Fruit fly (Drosophila melanogaster) whole organism, prepupa: ENCODE results near the gene CG14277.

Experiments
- Blimp-1 ChIP-seq: fragments of 200-800 bp; sonication (Bioruptor generic); optimal IDR thresholded peaks from 3 replicates; lab custom pipeline; 2017; ENCODE audit warnings: missing biosample characterization, missing genetic modification characterization, mild to moderate bottlenecking, moderate library complexity, missing genetic modification reagents
- CG10631 ChIP-seq: fragments of 200-800 bp; sonication (Bioruptor generic); optimal IDR thresholded peaks from 2 replicates; lab custom pipeline; 2016; ENCODE audit warnings: missing biosample characterization, missing genetic modification characterization
- CG11762 ChIP-seq: fragments of 200-800 bp; sonication (Bioruptor generic); optimal IDR thresholded peaks from 3 replicates; lab custom pipeline; 2016; ENCODE audit warnings: missing biosample characterization, missing genetic modification characterization; ENCODE audit not compliant: insufficient read depth
- CG11902 ChIP-seq: fragments of 200-800 bp; sonication (Bioruptor generic); optimal IDR thresholded peaks from 3 replicates; lab custom pipeline; 2016; ENCODE audit warnings: missing biosample characterization, missing genetic modification characterization
- CG15336 ChIP-seq: fragments of 200-800 bp; sonication (Bioruptor generic); IDR thresholded peaks from 2 replicates; pipeline ENCODE4 v1.3.6; 2022; ENCODE audit warnings: missing biosample characterization, missing genetic modification characterization
- CG16779 ChIP-seq: fragments of 200-800 bp; sonication (Bioruptor generic); optimal IDR thresholded peaks from 3 replicates; lab custom pipeline; 2017; ENCODE audit warnings: missing biosample characterization, mild to moderate bottlenecking, missing genetic modification characterization
- CG3032 ChIP-seq: fragments of 200-800 bp; optimal IDR thresholded peaks from 2 replicates; lab custom pipeline; 2019; ENCODE audit warnings: missing biosample characterization, mild to moderate bottlenecking, missing genetic modification characterization, moderate library complexity
- CG3919 ChIP-seq: fragments of 200-800 bp; sonication (Bioruptor generic); optimal IDR thresholded peaks from 3 replicates; lab custom pipeline; 2016; ENCODE audit warnings: missing biosample characterization, missing genetic modification characterization
- CG4318 ChIP-seq: fragments of 200-800 bp; sonication (Bioruptor generic); optimal IDR thresholded peaks from 3 replicates; lab custom pipeline; 2017; ENCODE audit warnings: missing biosample characterization, mild to moderate bottlenecking, missing genetic modification characterization
- CG6792 ChIP-seq: fragments of 200-800 bp; sonication (Bioruptor generic); optimal IDR thresholded peaks from 3 replicates; lab custom pipeline; 2016; ENCODE audit warnings: missing biosample characterization, missing genetic modification characterization
- CG6808 ChIP-seq: fragments of 200-800 bp; sonication (Bioruptor generic); optimal IDR thresholded peaks from 3 replicates; lab custom pipeline; 2017; ENCODE audit warnings: missing biosample characterization, missing genetic modification characterization, mild to moderate bottlenecking, moderate library complexity, missing genetic modification reagents
- CG6854 ChIP-seq: fragments of 200-800 bp; sonication (Bioruptor generic); optimal IDR thresholded peaks from 2 replicates; lab custom pipeline; 2017; ENCODE audit warnings: missing biosample characterization, mild to moderate bottlenecking, missing genetic modification characterization
- CG7368 ChIP-seq: fragments of 200-800 bp; sonication (Bioruptor generic); optimal IDR thresholded peaks from 3 replicates; lab custom pipeline; 2016; ENCODE audit warnings: missing biosample characterization, missing genetic modification characterization
- CG8119 ChIP-seq: fragments of 200-800 bp; sonication (Bioruptor generic); IDR thresholded peaks from 3 replicates; pipeline ENCODE4 v1.3.6; 2022; ENCODE audit warnings: missing biosample characterization, missing genetic modification characterization
- CG8319 ChIP-seq: fragments of 200-800 bp; sonication (Bioruptor generic); optimal IDR thresholded peaks from 3 replicates; lab custom pipeline; 2016; ENCODE audit warnings: missing biosample characterization, missing genetic modification characterization
- CG8632 ChIP-seq: fragments of 200-800 bp; sonication (Bioruptor generic); optimal IDR thresholded peaks from 3 replicates; lab custom pipeline; 2016; ENCODE audit warnings: missing biosample characterization, missing genetic modification characterization
- Eip78C ChIP-seq: fragments of 200-800 bp; sonication (Bioruptor generic); peaks from one replicate; lab custom pipeline; 2016; ENCODE audit warnings: missing biosample characterization, missing genetic modification characterization
- Eip93F ChIP-seq: fragments of 200-800 bp; sonication (Bioruptor generic); optimal IDR thresholded peaks from 2 replicates; lab custom pipeline; 2016; ENCODE audit warnings: missing biosample characterization, mild to moderate bottlenecking, missing genetic modification characterization
- Gug ChIP-seq: fragments of 200-800 bp; sonication (Bioruptor generic); IDR thresholded peaks from 2 replicates; pipeline ENCODE4 v1.3.6; 2022; ENCODE audit warnings: missing biosample characterization, missing genetic modification characterization
- Met ChIP-seq: fragments of 200-800 bp; sonication (Bioruptor generic); optimal IDR thresholded peaks from 3 replicates; lab custom pipeline; 2016; ENCODE audit warnings: missing biosample characterization, missing genetic modification characterization
- OdsH ChIP-seq: fragments of 200-800 bp; sonication (Bioruptor generic); optimal IDR thresholded peaks from 3 replicates; lab custom pipeline; 2016; ENCODE audit warnings: missing biosample characterization, missing genetic modification characterization
- Smox ChIP-seq: fragments of 200-800 bp; sonication (Bioruptor generic); optimal IDR thresholded peaks from 3 replicates; lab custom pipeline; 2016; ENCODE audit warnings: missing biosample characterization, missing genetic modification characterization
- Sox102F ChIP-seq: fragments of 200-800 bp; sonication (Bioruptor generic); optimal IDR thresholded peaks from 2 replicates; lab custom pipeline; 2016; ENCODE audit warnings: missing biosample characterization, mild to moderate bottlenecking, missing genetic modification characterization
- Sox14 ChIP-seq: fragments of 200-800 bp; sonication (Bioruptor generic); optimal IDR thresholded peaks from 3 replicates; lab custom pipeline; 2016; ENCODE audit warnings: missing biosample characterization, missing genetic modification characterization
- Sox15 ChIP-seq: fragments of 200-800 bp; sonication (Bioruptor generic); optimal IDR thresholded peaks from 3 replicates; lab custom pipeline; 2016; ENCODE audit warnings: missing biosample characterization, missing genetic modification characterization
- acj6 ChIP-seq: fragments of 200-800 bp; sonication (Bioruptor generic); optimal IDR thresholded peaks from 3 replicates; lab custom pipeline; 2016; ENCODE audit warnings: missing biosample characterization, missing genetic modification characterization
- dac ChIP-seq: fragments of 200-800 bp; sonication (Bioruptor generic); optimal IDR thresholded peaks from 2 replicates; lab custom pipeline; 2017; ENCODE audit warnings: missing biosample characterization, mild to moderate bottlenecking, missing genetic modification characterization
- dsx ChIP-seq: fragments of 200-800 bp; optimal IDR thresholded peaks from 3 replicates; lab custom pipeline; 2019; ENCODE audit warnings: missing biosample characterization, mild to moderate bottlenecking, missing genetic modification characterization, moderate library complexity; ENCODE audit not compliant: poor library complexity, severe bottlenecking
- fd85E ChIP-seq: fragments of 200-800 bp; sonication (Bioruptor generic); optimal IDR thresholded peaks from 3 replicates; lab custom pipeline; 2016; ENCODE audit warnings: missing biosample characterization, missing genetic modification characterization
- fkh ChIP-seq: fragments of 200-800 bp; sonication (Bioruptor generic); optimal IDR thresholded peaks from 3 replicates; lab custom pipeline; 2017; ENCODE audit warnings: missing biosample characterization, mild to moderate bottlenecking, missing genetic modification characterization, moderate library complexity
- net ChIP-seq: fragments of 200-800 bp; sonication (Bioruptor generic); optimal IDR thresholded peaks from 3 replicates; lab custom pipeline; 2016; ENCODE audit warnings: missing biosample characterization, missing genetic modification characterization
- pdm3 ChIP-seq: fragments of 200-800 bp; sonication (Bioruptor generic); optimal IDR thresholded peaks from 3 replicates; lab custom pipeline; 2016; ENCODE audit warnings: missing biosample characterization, missing genetic modification characterization
- spab ChIP-seq: fragments of 200-800 bp; sonication (Bioruptor generic); optimal IDR thresholded peaks from 2 replicates; lab custom pipeline; 2017; ENCODE audit warnings: missing biosample characterization, mild to moderate bottlenecking, missing genetic modification characterization, missing genetic modification reagents
- ss ChIP-seq, 2 experiments: fragments of 200-800 bp; sonication (Bioruptor generic); optimal IDR thresholded peaks; 2 replicates in 1 of 2; 3 replicates in 1 of 2; lab custom pipeline; 2017 to 2018; ENCODE audit warnings: mild to moderate bottlenecking in 2 of 2, missing biosample characterization in 2 of 2, missing genetic modification characterization in 2 of 2, moderate library complexity in 1 of 2
- topi ChIP-seq: fragments of 200-800 bp; sonication (Bioruptor generic); optimal IDR thresholded peaks from 3 replicates; lab custom pipeline; 2016; ENCODE audit warnings: missing biosample characterization, missing genetic modification characterization

CG14277 gene

dm6 chr2L:8279400-8280065, 37.2 kb downstream of the CG14277 start (continued):
- TF ChIP-seq CG7368 (GFP tag; lab: Kevin White, UChicago) (peak; percentile 89), CG11902 (peak; percentile 78), CG3032 (tag; lab: Kevin White, UChicago) (peak; percentile 91), CG15336 (GFP tag; lab: Robert Waterston, UW) (peak; percentile 77), Met (GFP tag; lab: Kevin White, UChicago) (peak; percentile 97), CG8319 (GFP tag; lab: Kevin White, UChicago) (peak; percentile 80), CG16779 (tag; lab: Kevin White, UChicago) (peak; percentile 74), dac (peak; percentile 40), Eip93F (GFP tag; lab: Kevin White, UChicago) (peak; percentile 95), Blimp-1 (GFP tag; lab: Kevin White, UChicago) (peak; percentile 83), net (GFP tag; lab: Kevin White, UChicago) (peak; percentile 88), CG8632 (GFP tag; lab: Kevin White, UChicago) (peak; percentile 86), pdm3 (GFP tag; lab: Kevin White, UChicago) (peak; percentile 89), CG11762 (GFP tag; lab: Kevin White, UChicago) (peak; percentile 86), Sox102F (peak; percentile 96), acj6 (GFP tag; lab: Kevin White, UChicago) (peak; percentile 93)

dm6 chr2L:8280225-8280624, 37.9 kb downstream of the CG14277 start:
- TF ChIP-seq CG3032 (tag; lab: Kevin White, UChicago) (no peak), CG15336 (GFP tag; lab: Robert Waterston, UW) (no peak), CG8319 (GFP tag; lab: Kevin White, UChicago) (peak; percentile 13), dsx (GFP tag; lab: Kevin White, UChicago) (peak; percentile 39), fkh (GFP tag; lab: Kevin White, UChicago) (peak; percentile 51), CG6808 (no peak), Sox15 (GFP tag; lab: Kevin White, UChicago) (no peak)

dm6 chr2L:8281872-8282271, 39.6 kb downstream of the CG14277 start:
- TF ChIP-seq ss (GFP tag; optimal IDR thresholded peaks at IDR 0.05; lab: Kevin White, UChicago) (no peak), spab (GFP tag; lab: Kevin White, UChicago) (no peak), CG16779 (tag; lab: Kevin White, UChicago) (no peak), fd85E (GFP tag; lab: Kevin White, UChicago) (no peak), Eip93F (GFP tag; lab: Kevin White, UChicago) (no peak), CG6792 (GFP tag; lab: Kevin White, UChicago) (no peak), dac (no peak), CG6854 (GFP tag; lab: Kevin White, UChicago) (no peak), Sox14 (GFP tag; lab: Kevin White, UChicago) (no peak), Gug (GFP tag; lab: Robert Waterston, UW) (no peak), CG6808 (no peak), Smox (GFP tag; lab: Kevin White, UChicago) (no peak), CG8119 (no peak), topi (GFP tag; lab: Kevin White, UChicago) (no peak), OdsH (GFP tag; lab: Kevin White, UChicago) (no peak), CG4318 (GFP tag; lab: Kevin White, UChicago) (no peak), net (GFP tag; lab: Kevin White, UChicago) (no peak), Eip78C (GFP tag; lab: Kevin White, UChicago) (no peak), CG10631 (GFP tag; lab: Kevin White, UChicago) (no peak), CG3919 (GFP tag; lab: Kevin White, UChicago) (no peak)
- TF ChIP-seq, all 60 proteins: peak for 0
